Worm (Caenorhabditis elegans): ENCODE results near the gene imph-1.

imph-1 gene

DNA sequence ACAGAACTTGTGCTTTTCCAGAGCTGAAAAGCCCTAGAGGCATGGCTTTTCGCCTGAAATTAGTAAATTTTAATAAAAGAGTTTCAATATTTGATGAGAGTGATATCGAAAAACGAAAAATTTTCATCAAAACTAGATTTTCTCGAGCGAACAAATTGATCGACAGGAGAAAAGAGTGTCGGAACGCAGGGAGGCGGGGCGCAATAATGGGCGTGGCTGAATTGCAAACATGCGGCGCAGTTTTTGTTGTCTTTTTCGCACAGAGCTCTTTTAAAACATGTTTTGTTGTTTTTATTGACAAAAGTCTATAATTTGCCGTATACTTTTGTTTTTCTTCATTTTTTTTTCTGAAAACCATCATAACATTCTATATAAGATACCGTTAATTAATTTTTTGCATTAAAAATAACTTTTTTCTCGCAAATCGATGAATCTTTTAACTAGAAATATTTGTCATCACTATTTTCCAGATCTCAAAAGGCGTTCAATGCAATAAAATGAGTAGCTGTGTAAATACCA lies 25.0 kb downstream of the imph-1 start, which contains the start of the genes sel-5 and wdr-48:
Gene sel-5, minus strand, starts transcription at position 53 of the 519 bp plus-strand sequence.
Gene wdr-48, plus strand, starts transcription at position 469 of the 519 bp plus-strand sequence.
- TF ChIP-seq mls-2 (tag; optimal IDR thresholded peaks at IDR 0.05) (no peak), zip-8 (tag; optimal IDR thresholded peaks at IDR 0.05) (no peak), elt-1 (tag; optimal IDR thresholded peaks at IDR 0.05; ENCODE audit: borderline replicate concordance, insufficient read depth) (no peak), nhr-237 (tag; optimal IDR thresholded peaks at IDR 0.05) (no peak), nhr-12 (tag; optimal IDR thresholded peaks at IDR 0.05) (no peak), ceh-39 (tag; optimal IDR thresholded peaks at IDR 0.05) (no peak), unc-120 (tag; optimal IDR thresholded peaks at IDR 0.05; ENCODE audit: poor library complexity, severe bottlenecking) (peak; percentile 34), unc-39 (tag; optimal IDR thresholded peaks at IDR 0.05) (no peak), ham-2 (GFP tag; optimal IDR thresholded peaks at IDR 0.05) (no peak), nhr-76 (tag; optimal IDR thresholded peaks at IDR 0.05) (no peak), drap-1 (GFP tag; optimal IDR thresholded peaks at IDR 0.05) (no peak), sptf-1 (tag; optimal IDR thresholded peaks at IDR 0.05) (no peak), ces-1 (GFP tag; optimal IDR thresholded peaks at IDR 0.05) (peak; percentile 32), lin-13 (tag; optimal IDR thresholded peaks at IDR 0.05) (peak; percentile 33), nhr-2 (tag; optimal IDR thresholded peaks at IDR 0.05) (no peak), ceh-83 (GFP tag; optimal IDR thresholded peaks at IDR 0.05) (no peak), pha-4 (tag; optimal IDR thresholded peaks at IDR 0.05) (no peak), blmp-1 (tag; optimal IDR thresholded peaks at IDR 0.05) (no peak), hlh-1 (tag; optimal IDR thresholded peaks at IDR 0.05) (no peak), elt-3 (tag; optimal IDR thresholded peaks at IDR 0.05) (no peak), bed-3 (GFP tag; optimal IDR thresholded peaks at IDR 0.05) (no peak), unc-62 (GFP tag; optimal IDR thresholded peaks at IDR 0.05) (no peak), M03D4.4 (tag; optimal IDR thresholded peaks at IDR 0.05) (no peak), tbx-8 (GFP tag; optimal IDR thresholded peaks at IDR 0.05) (no peak), mab-5 (tag; optimal IDR thresholded peaks at IDR 0.05) (no peak), lsy-2 (tag; optimal IDR thresholded peaks at IDR 0.05) (peak; percentile 74), ztf-11 (tag; optimal IDR thresholded peaks at IDR 0.05) (no peak), flh-1 (GFP tag; optimal IDR thresholded peaks at IDR 0.05) (no peak), cnd-1 (tag; optimal IDR thresholded peaks at IDR 0.05) (no peak), ceh-43 (GFP tag; optimal IDR thresholded peaks at IDR 0.05) (no peak), nhr-28 (tag; optimal IDR thresholded peaks at IDR 0.05) (no peak), lin-32 (GFP tag; optimal IDR thresholded peaks at IDR 0.05) (no peak), mep-1 (tag; optimal IDR thresholded peaks at IDR 0.05) (peak; percentile 39), snpc-4 (tag; optimal IDR thresholded peaks at IDR 0.05) (no peak), sem-2 (GFP tag; optimal IDR thresholded peaks at IDR 0.05) (no peak)

DNA sequence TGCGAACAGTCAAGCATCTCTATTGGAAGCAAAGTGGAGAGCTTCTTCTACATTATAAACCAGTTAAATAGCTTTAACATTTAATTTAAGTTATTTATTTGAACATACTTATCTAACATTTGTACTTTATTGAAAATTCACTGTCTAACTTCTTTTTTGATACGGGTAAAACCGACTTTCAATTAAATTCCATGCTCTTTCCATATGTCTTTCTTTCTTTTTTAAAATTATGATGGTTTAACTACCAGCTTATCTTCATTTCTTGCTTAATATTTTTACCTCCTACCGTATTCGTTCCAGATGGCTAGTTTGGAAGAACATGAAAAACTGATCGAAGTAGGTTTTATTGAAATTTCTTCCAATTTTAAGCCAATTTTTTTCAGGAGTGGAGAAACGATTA lies 28.1 kb downstream of the imph-1 start, which contains the start of gene F35G12.12:
Gene F35G12.12, plus strand, starts transcription at position 301 of the 400 bp plus-strand sequence.
- TF ChIP-seq mls-2 (tag; optimal IDR thresholded peaks at IDR 0.05) = no peak
- no peak for TF ChIP-seq flh-1 (GFP tag; optimal IDR thresholded peaks at IDR 0.05)
- TF ChIP-seq elt-1 (tag; optimal IDR thresholded peaks at IDR 0.05; ENCODE audit: borderline replicate concordance, insufficient read depth) = no peak
- TF ChIP-seq nhr-2 (tag; optimal IDR thresholded peaks at IDR 0.05) = no peak
- TF ChIP-seq unc-39 (tag; optimal IDR thresholded peaks at IDR 0.05) = no peak
- TF ChIP-seq ham-2 (GFP tag; optimal IDR thresholded peaks at IDR 0.05) = no peak
- no peak for TF ChIP-seq bed-3 (GFP tag; optimal IDR thresholded peaks at IDR 0.05)
- no peak for TF ChIP-seq ztf-11 (tag; optimal IDR thresholded peaks at IDR 0.05)
- TF ChIP-seq sptf-1 (tag; optimal IDR thresholded peaks at IDR 0.05) = no peak
- TF ChIP-seq zip-8 (tag; optimal IDR thresholded peaks at IDR 0.05) = no peak
- no peak for TF ChIP-seq elt-3 (tag; optimal IDR thresholded peaks at IDR 0.05)
- TF ChIP-seq tbx-8 (GFP tag; optimal IDR thresholded peaks at IDR 0.05) = no peak
- no peak for TF ChIP-seq unc-62 (GFP tag; optimal IDR thresholded peaks at IDR 0.05)
- TF ChIP-seq nhr-237 (tag; optimal IDR thresholded peaks at IDR 0.05) = no peak
- TF ChIP-seq ceh-39 (tag; optimal IDR thresholded peaks at IDR 0.05) = no peak
- TF ChIP-seq ceh-83 (GFP tag; optimal IDR thresholded peaks at IDR 0.05) = no peak
- no peak for TF ChIP-seq lin-13 (tag; optimal IDR thresholded peaks at IDR 0.05)

DNA sequence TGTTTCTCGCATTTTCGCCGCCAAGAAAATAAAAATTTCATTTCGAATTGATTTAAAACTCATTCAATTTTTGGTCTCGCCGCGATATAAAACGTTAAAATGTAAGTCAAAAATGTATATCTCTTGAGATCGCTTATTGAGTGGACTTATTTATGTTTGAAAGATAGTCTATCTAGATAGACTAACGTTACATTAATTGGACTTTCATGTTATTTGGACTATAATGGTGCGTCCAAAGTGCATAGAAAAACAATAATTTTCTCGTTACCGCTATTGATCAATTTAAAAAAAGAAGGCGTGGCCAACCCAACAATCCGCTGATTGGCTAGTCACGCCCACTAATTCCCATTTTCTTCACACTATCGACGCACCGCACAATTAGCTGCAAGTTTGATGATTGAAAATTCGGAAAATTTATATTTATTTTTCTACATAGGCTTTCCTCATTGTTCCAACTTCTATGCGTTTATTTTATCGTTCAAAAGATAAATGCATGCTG lies 30.7 kb downstream of the imph-1 start, which contains the start of gene F35G12.5:
Gene F35G12.5, plus strand, starts transcription at position 51 of the 499 bp plus-strand sequence.
- TF ChIP-seq ces-1 (GFP tag; optimal IDR thresholded peaks at IDR 0.05) (no peak), M03D4.4 (tag; optimal IDR thresholded peaks at IDR 0.05) (no peak), lsy-2 (tag; optimal IDR thresholded peaks at IDR 0.05) (no peak), nhr-237 (tag; optimal IDR thresholded peaks at IDR 0.05) (no peak), bed-3 (GFP tag; optimal IDR thresholded peaks at IDR 0.05) (no peak), unc-62 (GFP tag; optimal IDR thresholded peaks at IDR 0.05) (no peak), cnd-1 (tag; optimal IDR thresholded peaks at IDR 0.05) (no peak), snpc-4 (tag; optimal IDR thresholded peaks at IDR 0.05) (no peak), nhr-28 (tag; optimal IDR thresholded peaks at IDR 0.05) (no peak), tbx-8 (GFP tag; optimal IDR thresholded peaks at IDR 0.05) (no peak), elt-1 (tag; optimal IDR thresholded peaks at IDR 0.05; ENCODE audit: borderline replicate concordance, insufficient read depth) (no peak), nhr-2 (tag; optimal IDR thresholded peaks at IDR 0.05) (no peak), flh-1 (GFP tag; optimal IDR thresholded peaks at IDR 0.05) (no peak), elt-3 (tag; optimal IDR thresholded peaks at IDR 0.05) (no peak), mls-2 (tag; optimal IDR thresholded peaks at IDR 0.05) (no peak), zip-8 (tag; optimal IDR thresholded peaks at IDR 0.05) (no peak), ceh-43 (GFP tag; optimal IDR thresholded peaks at IDR 0.05) (no peak), drap-1 (GFP tag; optimal IDR thresholded peaks at IDR 0.05) (no peak), unc-39 (tag; optimal IDR thresholded peaks at IDR 0.05) (no peak), nhr-12 (tag; optimal IDR thresholded peaks at IDR 0.05) (no peak)

All from whole organism, mixed stage, embryonic.